Fruit fly (Drosophila melanogaster) whole organism, embryonic: Measurements from ENCODE around the gene CG6149.

ENCODE experiments used
- Adf1 ChIP-seq: fragments of 200-800 bp; sonication (Bioruptor generic); IDR thresholded peaks from 2 replicates; pipeline ENCODE4 v1.3.6; 2022; ENCODE audit warnings: missing biosample characterization, missing genetic modification characterization
- CG10267 ChIP-seq: fragments of 200-800 bp; sonication (Bioruptor generic); optimal IDR thresholded peaks from 2 replicates; lab custom pipeline; 2018; ENCODE audit warnings: missing biosample characterization, mild to moderate bottlenecking, missing genetic modification characterization, moderate library complexity
- CG10565 ChIP-seq: fragments of 200-800 bp; sonication (Bioruptor generic); optimal IDR thresholded peaks from 3 replicates; lab custom pipeline; 2016; ENCODE audit warnings: missing biosample characterization, mild to moderate bottlenecking, missing genetic modification characterization
- CG11085 ChIP-seq: fragments of 200-800 bp; sonication (Bioruptor generic); IDR thresholded peaks from 2 replicates; pipeline ENCODE4 v1.3.6; 2022; ENCODE audit warnings: missing biosample characterization, missing genetic modification characterization
- CG11504 ChIP-seq: fragments of 200-800 bp; sonication (Bioruptor generic); optimal IDR thresholded peaks from 3 replicates; lab custom pipeline; 2019; ENCODE audit warnings: missing biosample characterization, mild to moderate bottlenecking, missing genetic modification characterization, moderate library complexity
- CG11560 ChIP-seq: fragments of 200-800 bp; sonication (Bioruptor generic); IDR thresholded peaks from 3 replicates; pipeline ENCODE4 v1.3.6; 2022; ENCODE audit warnings: missing biosample characterization, missing genetic modification characterization
- CG12071 ChIP-seq: fragments of 200-800 bp; sonication (Bioruptor generic); optimal IDR thresholded peaks from 3 replicates; lab custom pipeline; 2018; ENCODE audit warnings: missing biosample characterization, mild to moderate bottlenecking, missing genetic modification characterization
- CG12219 ChIP-seq: fragments of 200-800 bp; sonication (Bioruptor generic); optimal IDR thresholded peaks from 3 replicates; lab custom pipeline; 2018; ENCODE audit warnings: missing biosample characterization, mild to moderate bottlenecking, missing genetic modification characterization
- CG13775 ChIP-seq: fragments of 200-800 bp; sonication (Bioruptor generic); optimal IDR thresholded peaks from 3 replicates; lab custom pipeline; 2017; ENCODE audit warnings: missing biosample characterization, mild to moderate bottlenecking, missing genetic modification characterization
- CG13894 ChIP-seq: fragments of 200-800 bp; sonication (Bioruptor generic); optimal IDR thresholded peaks from 3 replicates; lab custom pipeline; 2018; ENCODE audit warnings: missing biosample characterization, mild to moderate bottlenecking, missing genetic modification characterization, moderate library complexity
- CG14014 ChIP-seq: fragments of 200-800 bp; sonication (Bioruptor generic); IDR thresholded peaks from 2 replicates; pipeline ENCODE4 v1.3.6; 2022; ENCODE audit warnings: missing biosample characterization, missing genetic modification characterization
- CG14050 ChIP-seq: fragments of 200-800 bp; sonication (Bioruptor generic); IDR thresholded peaks from 3 replicates; pipeline ENCODE4 v1.3.6; 2022; ENCODE audit warnings: missing biosample characterization, missing genetic modification characterization
- CG14441 ChIP-seq: fragments of 200-800 bp; sonication (Bioruptor generic); IDR thresholded peaks from 2 replicates; pipeline ENCODE4 v1.3.6; 2022; ENCODE audit warnings: missing biosample characterization, missing genetic modification characterization
- CG14965 ChIP-seq: fragments of 200-800 bp; sonication (Bioruptor generic); optimal IDR thresholded peaks from 2 replicates; lab custom pipeline; 2016; ENCODE audit warnings: missing biosample characterization, missing genetic modification characterization, borderline replicate concordance
- CG15269 ChIP-seq: fragments of 200-800 bp; sonication (Bioruptor generic); optimal IDR thresholded peaks from 2 replicates; lab custom pipeline; 2018; ENCODE audit warnings: missing biosample characterization, mild to moderate bottlenecking, missing genetic modification characterization, moderate library complexity
- CG16813 ChIP-seq: fragments of 200-800 bp; sonication (Bioruptor generic); IDR thresholded peaks from 3 replicates; pipeline ENCODE4 v1.3.6; 2022; ENCODE audit warnings: missing biosample characterization, missing genetic modification characterization; ENCODE audit not compliant: partially characterized antibody
- CG31224 ChIP-seq: fragments of 200-800 bp; sonication (Bioruptor generic); IDR thresholded peaks from 2 replicates; pipeline ENCODE4 v1.3.6; 2022; ENCODE audit warnings: missing biosample characterization, missing genetic modification characterization
- CG3163 ChIP-seq: fragments of 200-800 bp; sonication (Bioruptor generic); optimal IDR thresholded peaks from 3 replicates; lab custom pipeline; 2016; ENCODE audit warnings: missing biosample characterization, missing genetic modification characterization
- CG43689 ChIP-seq: fragments of 200-800 bp; sonication (Bioruptor generic); IDR thresholded peaks from 2 replicates; pipeline ENCODE4 v1.3.6; 2022; ENCODE audit warnings: missing biosample characterization, missing genetic modification characterization
- CG6813 ChIP-seq: fragments of 200-800 bp; sonication (Bioruptor generic); optimal IDR thresholded peaks from 2 replicates; lab custom pipeline; 2017; ENCODE audit warnings: missing biosample characterization, missing genetic modification characterization, mild to moderate bottlenecking, moderate library complexity, missing genetic modification reagents
- CG7271 ChIP-seq: fragments of 200-800 bp; sonication (Bioruptor generic); optimal IDR thresholded peaks from 2 replicates; lab custom pipeline; 2018; ENCODE audit warnings: missing biosample characterization, mild to moderate bottlenecking, missing genetic modification characterization, moderate library complexity
- CG7357 ChIP-seq: fragments of 200-800 bp; sonication (Bioruptor generic); IDR thresholded peaks from 3 replicates; pipeline ENCODE4 v1.3.6; 2022; ENCODE audit warnings: missing biosample characterization, missing genetic modification characterization
- CG8765 ChIP-seq: fragments of 200-800 bp; sonication (Bioruptor generic); IDR thresholded peaks from 2 replicates; pipeline ENCODE4 v1.3.6; 2022; ENCODE audit warnings: missing biosample characterization, missing genetic modification characterization
- CoRest ChIP-seq: fragments of 200-800 bp; sonication (Bioruptor generic); optimal IDR thresholded peaks from 3 replicates; lab custom pipeline; 2018; ENCODE audit warnings: missing biosample characterization, mild to moderate bottlenecking, missing genetic modification characterization, moderate library complexity
- Fer1 ChIP-seq: fragments of 200-800 bp; sonication (Bioruptor generic); optimal IDR thresholded peaks from 2 replicates; lab custom pipeline; 2017; ENCODE audit warnings: missing biosample characterization, mild to moderate bottlenecking, missing genetic modification characterization
- HLH4C ChIP-seq: fragments of 200-800 bp; sonication (Bioruptor generic); IDR thresholded peaks from 3 replicates; pipeline ENCODE4 v1.3.6; 2022; ENCODE audit warnings: missing biosample characterization, missing genetic modification characterization; ENCODE audit not compliant: partially characterized antibody
- Hr51 ChIP-seq, 2 experiments: fragments of 200-800 bp; sonication (Bioruptor generic); optimal IDR thresholded peaks; 2 replicates in 1 of 2; 3 replicates in 1 of 2; lab custom pipeline; 2016 to 2018; ENCODE audit warnings: missing biosample characterization in 2 of 2, missing genetic modification characterization in 2 of 2, mild to moderate bottlenecking in 1 of 2, moderate library complexity in 1 of 2
- Lim3 ChIP-seq: fragments of 200-800 bp; sonication (Bioruptor generic); IDR thresholded peaks from 2 replicates; pipeline ENCODE4 v1.3.6; 2022; ENCODE audit warnings: missing biosample characterization, missing genetic modification characterization
- MESR4 ChIP-seq: fragments of 200-800 bp; sonication (Bioruptor generic); optimal IDR thresholded peaks from 2 replicates; lab custom pipeline; 2018; ENCODE audit warnings: missing biosample characterization, mild to moderate bottlenecking, missing genetic modification characterization, moderate library complexity
- Neu2 ChIP-seq: fragments of 200-800 bp; sonication (Bioruptor generic); optimal IDR thresholded peaks from 3 replicates; lab custom pipeline; 2016; ENCODE audit warnings: missing biosample characterization, missing genetic modification characterization, borderline replicate concordance
- az2 ChIP-seq: fragments of 200-800 bp; sonication (Bioruptor generic); optimal IDR thresholded peaks from 3 replicates; lab custom pipeline; 2016; ENCODE audit warnings: missing biosample characterization, missing genetic modification characterization
- bbx ChIP-seq: fragments of 200-800 bp; sonication (Bioruptor generic); IDR thresholded peaks from 2 replicates; pipeline ENCODE4 v1.3.6; 2022; ENCODE audit warnings: missing biosample characterization, missing genetic modification characterization; ENCODE audit not compliant: partially characterized antibody
- bsh ChIP-seq, 2 experiments: fragments of 200-800 bp; sonication (Bioruptor generic); optimal IDR thresholded peaks; 2 replicates each; lab custom pipeline; 2017 to 2018; ENCODE audit warnings: mild to moderate bottlenecking in 2 of 2, missing biosample characterization in 2 of 2, missing genetic modification characterization in 2 of 2, moderate library complexity in 1 of 2
- dmrt11E ChIP-seq: fragments of 200-800 bp; sonication (Bioruptor generic); optimal IDR thresholded peaks from 3 replicates; lab custom pipeline; 2018; ENCODE audit warnings: missing biosample characterization, mild to moderate bottlenecking, missing genetic modification characterization, moderate library complexity
- dmrt99B ChIP-seq: fragments of 200-800 bp; sonication (Bioruptor generic); optimal IDR thresholded peaks from 2 replicates; lab custom pipeline; 2018; ENCODE audit warnings: missing biosample characterization, mild to moderate bottlenecking, missing genetic modification characterization, moderate library complexity
- dpn ChIP-seq, 2 experiments: fragments of 200-800 bp; sonication (Bioruptor generic); optimal IDR thresholded peaks; 3 replicates each; lab custom pipeline; 2016; ENCODE audit warnings: missing biosample characterization in 2 of 2, missing genetic modification characterization in 2 of 2
- emc ChIP-seq: fragments of 200-800 bp; sonication (Bioruptor generic); optimal IDR thresholded peaks from 2 replicates; lab custom pipeline; 2016; ENCODE audit warnings: missing biosample characterization, missing genetic modification characterization
- fd96Cb ChIP-seq: fragments of 200-800 bp; sonication (Bioruptor generic); optimal IDR thresholded peaks from 2 replicates; lab custom pipeline; 2018; ENCODE audit warnings: missing biosample characterization, mild to moderate bottlenecking, missing genetic modification characterization, moderate library complexity
- insv ChIP-seq, 2 experiments: fragments of 200-800 bp; sonication (Bioruptor generic); optimal IDR thresholded peaks; 3 replicates each; lab custom pipeline; 2016 to 2018; ENCODE audit warnings: missing biosample characterization in 2 of 2, missing genetic modification characterization in 2 of 2
- oc ChIP-seq: fragments of 200-800 bp; sonication (Bioruptor generic); optimal IDR thresholded peaks from 2 replicates; lab custom pipeline; 2018; ENCODE audit warnings: missing biosample characterization, mild to moderate bottlenecking, missing genetic modification characterization, moderate library complexity
- run ChIP-seq: fragments of 200-800 bp; sonication (Bioruptor generic); optimal IDR thresholded peaks from 3 replicates; lab custom pipeline; 2018; ENCODE audit warnings: missing biosample characterization, mild to moderate bottlenecking, missing genetic modification characterization
- sd ChIP-seq: fragments of 200-800 bp; sonication (Bioruptor generic); optimal IDR thresholded peaks from 3 replicates; lab custom pipeline; 2018; ENCODE audit warnings: missing biosample characterization, mild to moderate bottlenecking, missing genetic modification characterization, moderate library complexity
- slou ChIP-seq: fragments of 200-800 bp; sonication (Bioruptor generic); optimal IDR thresholded peaks from 3 replicates; lab custom pipeline; 2016; ENCODE audit warnings: missing biosample characterization, missing genetic modification characterization
- sr ChIP-seq: fragments of 200-800 bp; sonication (Bioruptor generic); IDR thresholded peaks from 3 replicates; pipeline ENCODE4 v1.3.6; 2022; ENCODE audit warnings: missing biosample characterization, missing genetic modification characterization
- tap ChIP-seq: fragments of 200-800 bp; optimal IDR thresholded peaks from 3 replicates; lab custom pipeline; 2019; ENCODE audit warnings: missing biosample characterization, mild to moderate bottlenecking, missing genetic modification characterization, moderate library complexity
- unc-4 ChIP-seq: fragments of 200-800 bp; sonication (Bioruptor generic); IDR thresholded peaks from 2 replicates; pipeline ENCODE4 v1.3.6; 2022; ENCODE audit warnings: missing biosample characterization, missing genetic modification characterization; ENCODE audit not compliant: partially characterized antibody
- vfl ChIP-seq: fragments of 200-800 bp; sonication (Bioruptor generic); optimal IDR thresholded peaks from 2 replicates; lab custom pipeline; 2016; ENCODE audit warnings: missing biosample characterization, missing genetic modification characterization
- wdn ChIP-seq: fragments of 200-800 bp; sonication (Bioruptor generic); IDR thresholded peaks from 2 replicates; pipeline ENCODE4 v1.3.6; 2022; ENCODE audit warnings: missing biosample characterization, missing genetic modification characterization
- wek ChIP-seq: fragments of 200-800 bp; sonication (Bioruptor generic); optimal IDR thresholded peaks from 3 replicates; lab custom pipeline; 2018; ENCODE audit warnings: missing biosample characterization, mild to moderate bottlenecking, missing genetic modification characterization, moderate library complexity
- zen2 ChIP-seq: fragments of 200-800 bp; sonication (Bioruptor generic); IDR thresholded peaks from 3 replicates; pipeline ENCODE4 v1.3.6; 2022; ENCODE audit warnings: missing biosample characterization, missing genetic modification characterization; ENCODE audit not compliant: partially characterized antibody

Gene CG6149

dm6 chr3L:11444169-11444568, 8.9 kb upstream of the CG6149 start (continued):
- no peak for TF ChIP-seq CG16813
- TF ChIP-seq oc (tag; lab: Kevin White, UChicago) = no peak
- TF ChIP-seq fd96Cb (tag; lab: Kevin White, UChicago) = no peak
- no peak for TF ChIP-seq emc (GFP tag; lab: Kevin White, UChicago)
- TF ChIP-seq vfl (GFP tag; lab: Kevin White, UChicago) = no peak
- no peak for TF ChIP-seq HLH4C (GFP tag; lab: Robert Waterston, UW)
- no peak for TF ChIP-seq CG13775 (GFP tag; lab: Kevin White, UChicago)
- TF ChIP-seq CG14014 (GFP tag; lab: Robert Waterston, UW) = no peak
- no peak for TF ChIP-seq sd (tag; lab: Kevin White, UChicago)
- TF ChIP-seq CG15269 (tag; lab: Kevin White, UChicago) = peak; percentile 21
- no peak for TF ChIP-seq az2
- no peak for TF ChIP-seq CG13894 (tag; lab: Kevin White, UChicago)
- peak; percentile 77 for TF ChIP-seq CG11504
- TF ChIP-seq MESR4 (GFP tag; lab: Kevin White, UChicago) = no peak
- TF ChIP-seq CG14050 (GFP tag; lab: Robert Waterston, UW) = no peak
- TF ChIP-seq bbx (GFP tag; lab: Robert Waterston, UW) = no peak
- no peak for TF ChIP-seq sr (GFP tag; lab: Robert Waterston, UW)
- TF ChIP-seq CG10565 = no peak
- peak; percentile 35 for TF ChIP-seq tap
- no peak for TF ChIP-seq wdn (GFP tag; lab: Robert Waterston, UW)
- no peak for TF ChIP-seq bsh (GFP tag; optimal IDR thresholded peaks at IDR 0.05; lab: Kevin White, UChicago)
- TF ChIP-seq CG7271 (tag; lab: Kevin White, UChicago) = no peak
- no peak for TF ChIP-seq CG14441
- TF ChIP-seq Hr51 (GFP tag; optimal IDR thresholded peaks at IDR 0.05; lab: Kevin White, UChicago) = peak in 1 of 2 experiments; percentile 62
- TF ChIP-seq unc-4 (GFP tag; lab: Robert Waterston, UW) = no peak
- TF ChIP-seq dmrt99B = peak; percentile 65

DNA sequence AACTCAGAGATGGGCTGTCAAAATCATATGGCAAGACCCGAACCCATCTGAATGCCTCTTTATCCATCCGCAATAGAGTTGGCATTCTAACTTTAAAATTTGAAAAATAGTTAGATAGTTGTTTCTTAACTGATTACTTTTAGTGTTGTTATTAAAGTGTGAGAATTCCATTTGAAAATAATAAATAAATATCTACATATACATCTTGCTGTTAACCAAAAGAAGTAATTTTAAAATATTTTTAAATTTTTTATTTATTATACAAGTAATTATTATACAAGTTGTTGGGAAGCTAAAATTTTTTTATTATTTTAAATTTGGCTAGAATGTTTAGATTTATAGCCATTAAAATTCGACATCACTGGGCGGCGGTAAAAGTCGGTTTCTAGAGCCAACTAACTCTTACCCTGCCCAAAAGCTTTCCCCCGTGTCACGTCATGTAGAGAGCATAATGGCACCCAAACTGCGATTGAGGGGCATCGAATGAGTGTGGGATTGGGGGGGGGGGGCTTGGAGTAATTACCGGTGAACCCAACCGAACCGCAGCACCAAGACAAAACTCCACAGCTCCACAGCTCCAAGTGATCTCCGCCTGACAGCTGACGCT, 8.3 kb upstream of the CG6149 start:
- no peak for TF ChIP-seq CG7357
- TF ChIP-seq CG11560 (tag; lab: Robert Waterston, UW) = no peak
- no peak for TF ChIP-seq CG12219 (GFP tag; lab: Kevin White, UChicago)
- TF ChIP-seq dpn (GFP tag; optimal IDR thresholded peaks at IDR 0.05; lab: Kevin White, UChicago) = no peak
- TF ChIP-seq dmrt11E (tag; lab: Kevin White, UChicago) = peak; percentile 16
- peak; percentile 40 for TF ChIP-seq CoRest (tag; lab: Kevin White, UChicago)
- TF ChIP-seq CG14050 (GFP tag; lab: Robert Waterston, UW) = no peak
- TF ChIP-seq CG3163 = no peak
- TF ChIP-seq CG14965 = no peak
- TF ChIP-seq wek (GFP tag; lab: Kevin White, UChicago) = no peak
- no peak for TF ChIP-seq CG12071
- TF ChIP-seq CG10267 (tag; lab: Kevin White, UChicago) = peak; percentile 12
- TF ChIP-seq CG6813 = no peak
- TF ChIP-seq Neu2 (GFP tag; lab: Kevin White, UChicago) = no peak
- no peak for TF ChIP-seq slou (GFP tag; lab: Kevin White, UChicago)
- TF ChIP-seq run (tag; lab: Kevin White, UChicago) = no peak
- no peak for TF ChIP-seq Fer1 (GFP tag; lab: Kevin White, UChicago)
- TF ChIP-seq CG43689 (GFP tag; lab: Robert Waterston, UW) = no peak
- TF ChIP-seq CG31224 = no peak
- no peak for TF ChIP-seq CG11085 (GFP tag; lab: Robert Waterston, UW)
- TF ChIP-seq Adf1 = no peak
- no peak for TF ChIP-seq CG8765
- no peak for TF ChIP-seq Lim3 (GFP tag; lab: Robert Waterston, UW)
- no peak for TF ChIP-seq insv (GFP tag; optimal IDR thresholded peaks at IDR 0.05; lab: Kevin White, UChicago)
- TF ChIP-seq zen2 (GFP tag; lab: Robert Waterston, UW) = no peak
